Worm (Caenorhabditis elegans) whole organism, L4 larva: ENCODE results near the gene R01B10.2.
A peak's percentile ranks its signal among the peaks of the same experiment; 100 is the strongest.

ENCODE experiments used
- F26F4.8 ChIP-seq: fragments of 200-800 bp; sonication (Bioruptor generic); conservative IDR thresholded peaks from 2 replicates; pipeline ENCODE4 v1.3.6; 2022; ENCODE audit warnings: missing genetic modification characterization, missing compliant biosample characterization
- F49E8.2 ChIP-seq: sonication (generic microtip); optimal IDR thresholded peaks from 2 replicates; lab custom pipeline; 2016; ENCODE audit warnings: missing compliant biosample characterization, mild to moderate bottlenecking, missing genetic modification characterization, borderline replicate concordance
- R02D3.7 ChIP-seq: fragments of 150-350 bp; sonication (generic microtip); optimal IDR thresholded peaks from 3 replicates; lab custom pipeline; 2014; ENCODE audit warnings: missing biosample characterization, missing genetic modification characterization
- T20F7.1 ChIP-seq: fragments of 200-800 bp; sonication (Bioruptor generic); optimal IDR thresholded peaks from 2 replicates; lab custom pipeline; 2018; ENCODE audit warnings: mild to moderate bottlenecking, missing genetic modification characterization, missing compliant biosample characterization
- ZK546.5 ChIP-seq, 2 experiments: sonication (generic microtip); optimal IDR thresholded peaks; 2 replicates each; lab custom pipeline; 2017; ENCODE audit warnings: missing biosample characterization in 2 of 2, missing genetic modification characterization in 2 of 2
- aha-1 ChIP-seq: fragments of 150-350 bp; peaks from one replicate; lab custom pipeline; 2014; ENCODE audit warnings: missing biosample characterization, missing genetic modification characterization
- arid-1 ChIP-seq: fragments of 200-800 bp; sonication (Bioruptor generic); conservative IDR thresholded peaks from 2 replicates; pipeline ENCODE4 v1.3.6; 2022; ENCODE audit warnings: missing genetic modification reagents, missing genetic modification characterization, missing compliant biosample characterization
- dmd-6 ChIP-seq: fragments of 200-800 bp; sonication (Bioruptor generic); IDR thresholded peaks from 2 replicates; pipeline ENCODE4 v1.3.6; 2022; ENCODE audit warnings: missing genetic modification reagents, missing genetic modification characterization, missing compliant biosample characterization
- dve-1 ChIP-seq: sonication (generic microtip); optimal IDR thresholded peaks from 2 replicates; lab custom pipeline; 2017; ENCODE audit warnings: antibody characterized with exemption, mild to moderate bottlenecking, missing genetic modification characterization, missing compliant biosample characterization; ENCODE audit not compliant: insufficient read depth
- egl-43 ChIP-seq: fragments of 200-800 bp; sonication (Bioruptor generic); IDR thresholded peaks from 2 replicates; pipeline ENCODE4 v1.3.6; 2022; ENCODE audit warnings: missing genetic modification reagents, missing genetic modification characterization, missing compliant biosample characterization
- fos-1 ChIP-seq: fragments of 150-350 bp; optimal IDR thresholded peaks from 2 replicates; lab custom pipeline; 2014; ENCODE audit warnings: missing biosample characterization, missing genetic modification characterization
- hlh-11 ChIP-seq: fragments of 200-800 bp; sonication (Bioruptor generic); optimal IDR thresholded peaks from 2 replicates; lab custom pipeline; 2018; ENCODE audit warnings: mild to moderate bottlenecking, missing genetic modification characterization, missing compliant biosample characterization
- hlh-30 ChIP-seq: sonication (generic microtip); optimal IDR thresholded peaks from 2 replicates; lab custom pipeline; 2017; ENCODE audit warnings: antibody characterized with exemption, mild to moderate bottlenecking, missing genetic modification characterization, missing compliant biosample characterization; ENCODE audit not compliant: insufficient read depth
- hmg-1.1 ChIP-seq: fragments of 200-800 bp; sonication (Bioruptor generic); IDR thresholded peaks from 2 replicates; pipeline ENCODE4 v1.3.6; 2022; ENCODE audit warnings: missing genetic modification reagents, missing genetic modification characterization, missing compliant biosample characterization
- jun-1 ChIP-seq: fragments of 150-350 bp; optimal IDR thresholded peaks from 2 replicates; lab custom pipeline; 2014; ENCODE audit warnings: missing biosample characterization, missing genetic modification reagents, missing genetic modification characterization
- lim-7 ChIP-seq: fragments of 200-800 bp; sonication (Bioruptor generic); IDR thresholded peaks from 2 replicates; pipeline ENCODE4 v1.3.6; 2022; ENCODE audit warnings: missing genetic modification characterization, missing compliant biosample characterization
- lin-38 ChIP-seq: fragments of 200-800 bp; sonication (Bioruptor generic); IDR thresholded peaks from 2 replicates; pipeline ENCODE4 v1.3.6; 2022; ENCODE audit warnings: missing genetic modification reagents, missing genetic modification characterization, missing compliant biosample characterization
- lir-3 ChIP-seq: sonication (generic microtip); optimal IDR thresholded peaks from 2 replicates; lab custom pipeline; 2016; ENCODE audit warnings: mild to moderate bottlenecking, missing genetic modification characterization, missing compliant biosample characterization
- lsy-2 ChIP-seq, 2 experiments: fragments of 150-350 bp in 1 of 2; sonication (generic microtip) in 1 of 2; optimal IDR thresholded peaks; 2 replicates each; lab custom pipeline; 2014 to 2017; ENCODE audit warnings: missing biosample characterization in 2 of 2, missing genetic modification characterization in 2 of 2
- madf-9 ChIP-seq: fragments of 200-800 bp; sonication (Bioruptor generic); conservative IDR thresholded peaks from 2 replicates; pipeline ENCODE4 v1.3.6; 2022; ENCODE audit warnings: missing genetic modification reagents, missing genetic modification characterization, missing compliant biosample characterization
- mdl-1 ChIP-seq, 2 experiments: fragments of 150-350 bp in 1 of 2; sonication (generic microtip) in 1 of 2; optimal IDR thresholded peaks; 2 replicates each; lab custom pipeline; 2014 to 2017; ENCODE audit warnings: missing biosample characterization in 2 of 2, missing genetic modification characterization in 2 of 2
- mdt-29 ChIP-seq: fragments of 200-800 bp; sonication (Bioruptor generic); IDR thresholded peaks from 2 replicates; pipeline ENCODE4 v1.3.6; 2022; ENCODE audit warnings: missing genetic modification reagents, missing genetic modification characterization, missing compliant biosample characterization
- mep-1 ChIP-seq: fragments of 150-350 bp; sonication (generic microtip); optimal IDR thresholded peaks from 3 replicates; lab custom pipeline; 2014; ENCODE audit warnings: missing biosample characterization, missing genetic modification characterization
- mes-2 ChIP-seq: sonication (generic microtip); optimal IDR thresholded peaks from 2 replicates; lab custom pipeline; 2016; ENCODE audit warnings: missing genotype, mild to moderate bottlenecking, missing genetic modification characterization, missing compliant biosample characterization; ENCODE audit not compliant: poor library complexity, severe bottlenecking
- mxl-3 ChIP-seq: fragments of 200-800 bp; sonication (Bioruptor generic); optimal IDR thresholded peaks from 2 replicates; lab custom pipeline; 2018; ENCODE audit warnings: mild to moderate bottlenecking, missing genetic modification characterization, missing compliant biosample characterization
- nhr-11 ChIP-seq: fragments of 150-350 bp; optimal IDR thresholded peaks from 2 replicates; lab custom pipeline; 2014; ENCODE audit warnings: missing biosample characterization, missing genetic modification characterization
- nhr-25 ChIP-seq: sonication (generic microtip); optimal IDR thresholded peaks from 2 replicates; lab custom pipeline; 2017; ENCODE audit warnings: missing genetic modification characterization, mild to moderate bottlenecking, missing compliant biosample characterization, antibody characterized with exemption, moderate library complexity, borderline replicate concordance; ENCODE audit not compliant: insufficient read depth
- pha-4 ChIP-seq, 2 experiments: fragments of 150-350 bp in 1 of 2; fragments of 200-800 bp in 1 of 2; sonication (Bioruptor generic) in 1 of 2; IDR thresholded peaks in 1 of 2; optimal IDR thresholded peaks in 1 of 2; 2 replicates each; pipeline versions ENCODE4 v1.3.6 to Lab custom; 2014 to 2022; ENCODE audit warnings: missing genetic modification characterization in 2 of 2, missing genetic modification reagents in 2 of 2, missing biosample characterization in 1 of 2, missing compliant biosample characterization in 1 of 2
- php-3 ChIP-seq: fragments of 200-800 bp; sonication (Bioruptor generic); IDR thresholded peaks from 2 replicates; pipeline ENCODE4 v1.3.6; 2022; ENCODE audit warnings: missing genetic modification reagents, missing genetic modification characterization, missing compliant biosample characterization
- pqm-1 ChIP-seq: sonication (generic microtip); optimal IDR thresholded peaks from 2 replicates; lab custom pipeline; 2017; ENCODE audit warnings: missing biosample characterization, missing genetic modification characterization
- snpc-1.2 ChIP-seq: fragments of 200-800 bp; sonication (Bioruptor generic); IDR thresholded peaks from 2 replicates; pipeline ENCODE4 v1.3.6; 2022; ENCODE audit warnings: missing genetic modification reagents, missing genetic modification characterization, missing compliant biosample characterization
- spr-1 ChIP-seq: sonication (generic microtip); optimal IDR thresholded peaks from 2 replicates; lab custom pipeline; 2016; ENCODE audit warnings: mild to moderate bottlenecking, missing genetic modification characterization, missing compliant biosample characterization
- tag-97 ChIP-seq: fragments of 200-800 bp; sonication (Bioruptor generic); IDR thresholded peaks from 2 replicates; pipeline ENCODE4 v1.3.6; 2022; ENCODE audit warnings: missing genetic modification characterization, missing compliant biosample characterization
- tra-1 ChIP-seq: fragments of 200-800 bp; sonication (Bioruptor generic); IDR thresholded peaks from 2 replicates; pipeline ENCODE4 v1.3.6; 2022; ENCODE audit warnings: missing genetic modification reagents, missing genetic modification characterization, missing compliant biosample characterization
- zag-1 ChIP-seq: fragments of 150-350 bp; optimal IDR thresholded peaks from 2 replicates; lab custom pipeline; 2014; ENCODE audit warnings: missing biosample characterization, missing genetic modification characterization
- zfp-2 ChIP-seq: sonication (generic microtip); optimal IDR thresholded peaks from 2 replicates; lab custom pipeline; 2016; ENCODE audit warnings: mild to moderate bottlenecking, missing genetic modification characterization, missing compliant biosample characterization
- ztf-11 ChIP-seq: fragments of 150-350 bp; optimal IDR thresholded peaks from 2 replicates; lab custom pipeline; 2014; ENCODE audit warnings: missing biosample characterization, missing genetic modification characterization

Gene R01B10.2

ce11 chrV:6017630-6018029, 23.6 kb downstream of the R01B10.2 start, which contains the start of the genes rpt-2 and aps-1 (continued):
- no peak for TF ChIP-seq spr-1 (tag; lab: Kevin White, UChicago)

DNA sequence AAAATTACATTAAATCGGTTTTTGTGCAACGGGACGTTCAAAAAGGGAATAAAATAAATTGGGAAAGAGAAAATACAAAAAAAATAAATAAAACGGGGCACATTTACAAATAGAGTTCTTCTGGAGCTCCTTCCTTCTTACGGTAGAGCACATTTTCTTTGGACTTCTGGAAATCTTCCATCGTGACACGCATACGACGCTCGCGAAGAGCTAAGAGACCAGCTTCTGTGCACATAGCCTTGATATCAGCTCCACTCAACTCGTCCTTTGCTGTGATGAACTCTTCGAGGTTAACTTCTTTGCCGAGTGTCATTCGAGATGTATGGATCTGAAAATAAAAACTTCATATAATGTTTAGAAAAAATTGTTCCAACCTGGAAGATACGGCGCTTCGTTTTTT, 25.2 kb downstream of the R01B10.2 start:
- TF ChIP-seq madf-9 (GFP tag; lab: Robert Waterston, UW) (no peak), T20F7.1 (GFP tag; lab: Kevin White, UChicago) (peak; percentile 48), lim-7 (GFP tag; lab: Robert Waterston, UW) (no peak), jun-1 (peak; percentile 59), mdl-1 (tag; optimal IDR thresholded peaks at IDR 0.05; lab: Kevin White, UChicago) (no peak), aha-1 (peak; percentile 15), php-3 (no peak), zag-1 (no peak), hlh-11 (tag; lab: Kevin White, UChicago) (peak; percentile 3), nhr-11 (tag; lab: Kevin White, UChicago) (no peak)
- TF ChIP-seq, all 104 proteins: peak for 4

ce11 chrV:6015546-6016089, 25.7 kb downstream of the R01B10.2 start:
- TF ChIP-seq hmg-1.1 (GFP tag; lab: Robert Waterston, UW) (no peak), snpc-1.2 (GFP tag; lab: Robert Waterston, UW) (peak; percentile 46; the same call in 1 of the 2 replicates), ZK546.5 (tag; optimal IDR thresholded peaks at IDR 0.05; lab: Kevin White, UChicago) (no peak), lin-38 (GFP tag; lab: Robert Waterston, UW) (peak; percentile 44), F49E8.2 (peak; percentile 31), tag-97 (GFP tag; lab: Robert Waterston, UW) (no peak), hlh-30 (tag; lab: Kevin White, UChicago) (no peak), R02D3.7 (tag; lab: Kevin White, UChicago) (no peak), F26F4.8 (no peak), lsy-2 (tag; optimal IDR thresholded peaks at IDR 0.05; lab: Kevin White, UChicago) (no peak), tra-1 (GFP tag; lab: Robert Waterston, UW) (no peak), ztf-11 (tag; lab: Kevin White, UChicago) (no peak), mdl-1 (tag; optimal IDR thresholded peaks at IDR 0.05; lab: Kevin White, UChicago) (no peak), lir-3 (tag; lab: Kevin White, UChicago) (no peak), nhr-11 (tag; lab: Kevin White, UChicago) (no peak), pha-4 (GFP tag; IDR thresholded peaks at IDR 0.05; lab: Robert Waterston, UW) (peak; percentile 9; the same call in 1 of the 2 replicates), pha-4 (tag; optimal IDR thresholded peaks at IDR 0.05; lab: Kevin White, UChicago) (no peak), arid-1 (GFP tag; lab: Robert Waterston, UW) (peak; percentile 9; the same call in 1 of the 2 replicates), egl-43 (peak; percentile 22; the same call in 1 of the 2 replicates), fos-1 (tag; lab: Kevin White, UChicago) (no peak), nhr-25 (tag; lab: Kevin White, UChicago) (no peak), mxl-3 (no peak), dmd-6 (no peak), mep-1 (peak; percentile 40)

DNA sequence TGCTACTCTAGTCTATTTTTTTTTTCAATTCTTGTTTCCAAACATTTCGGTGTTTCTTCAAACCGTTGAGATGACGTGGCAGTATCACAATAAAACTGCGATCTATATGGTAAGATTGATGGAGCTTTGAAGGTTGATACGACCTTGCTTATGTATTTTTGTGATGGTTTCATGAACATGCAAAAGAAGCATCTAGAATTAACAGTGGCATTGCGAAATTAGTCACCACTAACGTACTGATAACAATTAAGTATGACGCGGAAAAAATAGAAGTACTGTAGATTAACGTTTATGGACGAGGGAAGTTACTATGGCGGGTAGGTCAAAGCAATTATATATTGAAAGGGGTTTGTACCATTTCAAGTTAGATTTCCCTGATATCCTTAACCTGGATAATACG, 28.9 kb downstream of the R01B10.2 start:
- TF ChIP-seq T20F7.1 (GFP tag; lab: Kevin White, UChicago) (peak; percentile 32), aha-1 (peak; percentile 83), mes-2 (no peak), lsy-2 (tag; optimal IDR thresholded peaks at IDR 0.05; lab: Kevin White, UChicago) (peak in 1 of 2 experiments; percentile 29), zfp-2 (no peak), dve-1 (tag; lab: Kevin White, UChicago) (peak; percentile 19), pqm-1 (tag; lab: Kevin White, UChicago) (peak; percentile 20), mdt-29 (peak; percentile 28; the same call in 1 of the 2 replicates)
